Worm (Caenorhabditis elegans): ENCODE data around the gene slc-25A18.2.

Gene slc-25A18.2

ce11 chrIV:7499302-7499701, 24.5 kb downstream of the slc-25A18.2 start:
- TF ChIP-seq swsn-7 (tag; optimal IDR thresholded peaks at IDR 0.05) (no peak), aly-2 (tag; optimal IDR thresholded peaks at IDR 0.05) (no peak), snu-23 (GFP tag; optimal IDR thresholded peaks at IDR 0.05) (no peak), jun-1 (tag; optimal IDR thresholded peaks at IDR 0.05) (no peak), snpc-4 (tag; optimal IDR thresholded peaks at IDR 0.05) (peak; percentile 84), hlh-4 (tag; optimal IDR thresholded peaks at IDR 0.05) (no peak), mep-1 (tag; optimal IDR thresholded peaks at IDR 0.05) (no peak), ama-1 (optimal IDR thresholded peaks at IDR 0.05) (no peak), C04F5.9 (tag; optimal IDR thresholded peaks at IDR 0.05) (no peak), efl-1 (optimal IDR thresholded peaks at IDR 0.05) (no peak), efl-1 (GFP tag; optimal IDR thresholded peaks at IDR 0.05 in 1 of 2) (peak in 1 of 2 experiments; percentile 61), nhr-90 (tag; optimal IDR thresholded peaks at IDR 0.05; ENCODE audit: poor library complexity) (no peak)

ce11 chrIV:7500924-7501323, 26.1 kb downstream of the slc-25A18.2 start:
- TF ChIP-seq efl-1 (optimal IDR thresholded peaks at IDR 0.05) (no peak), efl-1 (GFP tag; optimal IDR thresholded peaks at IDR 0.05 in 1 of 2) (peak in 1 of 2 experiments; percentile 82), isw-1 (GFP tag; IDR thresholded peaks at IDR 0.05) (no peak)

DNA sequence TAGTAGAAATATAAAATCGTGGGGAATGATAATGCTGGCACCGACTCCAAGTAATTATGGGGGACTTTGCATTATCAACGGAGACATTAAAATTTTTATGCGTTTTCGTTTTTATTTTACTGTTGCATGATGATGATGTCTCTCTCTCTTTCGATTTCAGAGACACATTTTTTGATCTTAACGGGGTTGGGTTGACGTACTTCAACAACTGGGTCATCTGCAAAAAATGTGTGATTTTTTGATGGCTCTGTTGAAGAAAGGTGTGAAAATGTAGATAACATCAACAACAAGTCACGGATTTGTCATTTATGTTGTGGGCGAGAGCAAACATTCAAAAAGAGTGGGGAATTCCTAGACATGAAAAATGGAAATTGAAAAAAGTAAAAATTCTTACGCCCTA, 26.5 kb downstream of the slc-25A18.2 start, which contains the start of gene F55G1.15:
TSS of gene F55G1.15 (minus strand) at position 101 of the 400 bp plus-strand sequence.
- peak; percentile 21 for TF ChIP-seq elt-2 (tag; optimal IDR thresholded peaks at IDR 0.05)
- TF ChIP-seq fkh-10 (GFP tag; optimal IDR thresholded peaks at IDR 0.05), result no peak

DNA sequence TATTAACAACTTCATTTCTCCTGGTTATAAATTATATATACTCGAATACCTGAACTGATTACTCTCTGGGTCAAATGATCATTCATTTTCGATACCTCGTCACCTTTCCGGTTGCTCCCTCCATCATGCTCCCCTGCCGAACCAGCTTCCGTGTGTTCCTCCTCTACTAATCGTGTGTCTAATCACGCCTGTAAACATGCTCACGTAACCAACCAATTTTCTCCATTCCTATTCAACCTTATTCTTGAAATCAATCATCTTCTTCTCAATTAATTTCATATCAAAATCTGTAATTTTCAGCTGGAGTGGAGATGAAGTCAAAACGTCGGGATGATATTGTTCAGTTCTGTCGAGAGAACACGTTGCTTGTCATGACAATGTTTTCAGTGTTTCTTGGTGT, 28.5 kb downstream of the slc-25A18.2 start, which contains the start of gene glt-6:
TSS of gene glt-6 (plus strand) at position 301 of the 400 bp plus-strand sequence.
- TF ChIP-seq aly-2 (tag; optimal IDR thresholded peaks at IDR 0.05) (no peak), sptf-1 (tag; optimal IDR thresholded peaks at IDR 0.05) (no peak), vab-15 (tag; optimal IDR thresholded peaks at IDR 0.05) (no peak), unc-30 (tag; optimal IDR thresholded peaks at IDR 0.05) (no peak), nhr-77 (tag; optimal IDR thresholded peaks at IDR 0.05) (no peak), fkh-10 (GFP tag; optimal IDR thresholded peaks at IDR 0.05) (no peak), F16B12.6 (tag; optimal IDR thresholded peaks at IDR 0.05) (no peak), irx-1 (tag; optimal IDR thresholded peaks at IDR 0.05) (no peak)

ce11 chrIV:7505866-7506488, 31.1 kb downstream of the slc-25A18.2 start:
- TF ChIP-seq snu-23 (GFP tag; optimal IDR thresholded peaks at IDR 0.05) (peak; percentile 62), vab-15 (tag; optimal IDR thresholded peaks at IDR 0.05) (no peak), irx-1 (tag; optimal IDR thresholded peaks at IDR 0.05) (no peak), egl-27 (tag; optimal IDR thresholded peaks at IDR 0.05) (no peak), ama-1 (optimal IDR thresholded peaks at IDR 0.05) (peak; percentile 90), C34B4.2 (tag; optimal IDR thresholded peaks at IDR 0.05) (no peak), lir-3 (tag; optimal IDR thresholded peaks at IDR 0.05; ENCODE audit: poor library complexity) (no peak), tlp-1 (tag; optimal IDR thresholded peaks at IDR 0.05) (no peak), lin-14 (GFP tag; optimal IDR thresholded peaks at IDR 0.05) (no peak), fos-1 (tag; optimal IDR thresholded peaks at IDR 0.05) (no peak), fkh-10 (GFP tag; optimal IDR thresholded peaks at IDR 0.05) (no peak), nhr-19 (GFP tag; conservative IDR thresholded peaks at IDR 0.05) (peak; percentile 24; the same call in 1 of the 2 replicates), alr-1 (tag; optimal IDR thresholded peaks at IDR 0.05; ENCODE audit: borderline replicate concordance) (no peak), pqm-1 (tag; optimal IDR thresholded peaks at IDR 0.05) (no peak), sox-4 (tag; optimal IDR thresholded peaks at IDR 0.05) (no peak), zip-4 (GFP tag; optimal IDR thresholded peaks at IDR 0.05) (no peak), nhr-237 (tag; optimal IDR thresholded peaks at IDR 0.05) (no peak), snpc-4 (tag; optimal IDR thresholded peaks at IDR 0.05) (no peak), elt-2 (tag; optimal IDR thresholded peaks at IDR 0.05) (peak; percentile 3), sup-37 (GFP tag; optimal IDR thresholded peaks at IDR 0.05) (peak; percentile 47), unc-30 (tag; optimal IDR thresholded peaks at IDR 0.05) (no peak), ets-5 (GFP tag; IDR thresholded peaks at IDR 0.05) (no peak), pag-3 (tag; optimal IDR thresholded peaks at IDR 0.05; ENCODE audit: borderline replicate concordance, insufficient read depth) (no peak), fkh-4 (tag; optimal IDR thresholded peaks at IDR 0.05; ENCODE audit: borderline replicate concordance) (no peak), aly-2 (tag; optimal IDR thresholded peaks at IDR 0.05) (peak; percentile 87), nhr-76 (tag; optimal IDR thresholded peaks at IDR 0.05) (no peak), hpl-2 (GFP tag; optimal IDR thresholded peaks at IDR 0.05) (no peak), rnt-1 (tag; optimal IDR thresholded peaks at IDR 0.05) (peak; percentile 50), ceh-8 (GFP tag; optimal IDR thresholded peaks at IDR 0.05) (no peak), ceh-63 (GFP tag; optimal IDR thresholded peaks at IDR 0.05) (no peak), isw-1 (GFP tag; IDR thresholded peaks at IDR 0.05) (no peak), nhr-47 (tag; optimal IDR thresholded peaks at IDR 0.05) (peak; percentile 45)

All from whole organism, L1 larva.